Fruit fly (Drosophila melanogaster) whole organism, prepupa: ENCODE data around the gene CG9328.

Experiments used
- CG10669 ChIP-seq: fragments of 200-800 bp; sonication (Bioruptor generic); optimal IDR thresholded peaks from 3 replicates; lab custom pipeline; 2018; ENCODE audit warnings: missing biosample characterization, mild to moderate bottlenecking, missing genetic modification characterization, moderate library complexity
- CG32006 ChIP-seq: fragments of 200-800 bp; sonication (Bioruptor generic); optimal IDR thresholded peaks from 3 replicates; lab custom pipeline; 2017; ENCODE audit warnings: missing biosample characterization, mild to moderate bottlenecking, missing genetic modification characterization

dm6 chr2L:20820767-20821166, 23.3 kb downstream of the CG9328 start, which contains the start of gene CheB38c:
- TF ChIP-seq CG32006 (GFP tag; lab: Kevin White, UChicago) = no peak
- TF ChIP-seq CG10669 (GFP tag; lab: Kevin White, UChicago) = no peak
